Fruit fly (Drosophila melanogaster) whole organism, prepupa: ENCODE data around the gene Taf10b.

ENCODE experiments used
- CG10631 ChIP-seq: fragments of 200-800 bp; sonication (Bioruptor generic); optimal IDR thresholded peaks from 2 replicates; lab custom pipeline; 2016; ENCODE audit warnings: missing biosample characterization, missing genetic modification characterization
- CG11294 ChIP-seq: fragments of 200-800 bp; sonication (Bioruptor generic); IDR thresholded peaks from 2 replicates; pipeline ENCODE4 v1.3.6; 2022; ENCODE audit warnings: missing biosample characterization, missing genetic modification characterization
- CG11902 ChIP-seq: fragments of 200-800 bp; sonication (Bioruptor generic); optimal IDR thresholded peaks from 3 replicates; lab custom pipeline; 2016; ENCODE audit warnings: missing biosample characterization, missing genetic modification characterization
- CG16779 ChIP-seq: fragments of 200-800 bp; sonication (Bioruptor generic); optimal IDR thresholded peaks from 3 replicates; lab custom pipeline; 2017; ENCODE audit warnings: missing biosample characterization, mild to moderate bottlenecking, missing genetic modification characterization
- CG32006 ChIP-seq: fragments of 200-800 bp; sonication (Bioruptor generic); optimal IDR thresholded peaks from 3 replicates; lab custom pipeline; 2017; ENCODE audit warnings: missing biosample characterization, mild to moderate bottlenecking, missing genetic modification characterization
- CG34406 ChIP-seq: fragments of 200-800 bp; sonication (Bioruptor generic); optimal IDR thresholded peaks from 3 replicates; lab custom pipeline; 2016; ENCODE audit warnings: missing biosample characterization, missing genetic modification characterization
- CG6163 ChIP-seq: fragments of 200-800 bp; sonication (Bioruptor generic); IDR thresholded peaks from 3 replicates; pipeline ENCODE4 v1.3.6; 2022; ENCODE audit warnings: missing biosample characterization, missing genetic modification characterization
- CG6276 ChIP-seq: fragments of 200-800 bp; sonication (Bioruptor generic); optimal IDR thresholded peaks from 2 replicates; lab custom pipeline; 2017; ENCODE audit warnings: missing biosample characterization, mild to moderate bottlenecking, missing genetic modification characterization
- CG6808 ChIP-seq: fragments of 200-800 bp; sonication (Bioruptor generic); optimal IDR thresholded peaks from 3 replicates; lab custom pipeline; 2017; ENCODE audit warnings: missing biosample characterization, missing genetic modification characterization, mild to moderate bottlenecking, moderate library complexity, missing genetic modification reagents
- CG8119 ChIP-seq: fragments of 200-800 bp; sonication (Bioruptor generic); IDR thresholded peaks from 3 replicates; pipeline ENCODE4 v1.3.6; 2022; ENCODE audit warnings: missing biosample characterization, missing genetic modification characterization
- CG8632 ChIP-seq: fragments of 200-800 bp; sonication (Bioruptor generic); optimal IDR thresholded peaks from 3 replicates; lab custom pipeline; 2016; ENCODE audit warnings: missing biosample characterization, missing genetic modification characterization
- CG9139 ChIP-seq: fragments of 200-800 bp; sonication (Bioruptor generic); optimal IDR thresholded peaks from 3 replicates; lab custom pipeline; 2017; ENCODE audit warnings: missing biosample characterization, mild to moderate bottlenecking, missing genetic modification characterization
- Eip78C ChIP-seq: fragments of 200-800 bp; sonication (Bioruptor generic); peaks from one replicate; lab custom pipeline; 2016; ENCODE audit warnings: missing biosample characterization, missing genetic modification characterization
- Eip93F ChIP-seq: fragments of 200-800 bp; sonication (Bioruptor generic); optimal IDR thresholded peaks from 2 replicates; lab custom pipeline; 2016; ENCODE audit warnings: missing biosample characterization, mild to moderate bottlenecking, missing genetic modification characterization
- Ets21C ChIP-seq: fragments of 200-800 bp; sonication (Bioruptor generic); optimal IDR thresholded peaks from 3 replicates; lab custom pipeline; 2016; ENCODE audit warnings: missing biosample characterization, missing genetic modification characterization
- Ets96B ChIP-seq: fragments of 200-800 bp; optimal IDR thresholded peaks from 2 replicates; lab custom pipeline; 2019; ENCODE audit warnings: missing biosample characterization, mild to moderate bottlenecking, missing genetic modification characterization, moderate library complexity
- Gug ChIP-seq: fragments of 200-800 bp; sonication (Bioruptor generic); IDR thresholded peaks from 2 replicates; pipeline ENCODE4 v1.3.6; 2022; ENCODE audit warnings: missing biosample characterization, missing genetic modification characterization
- Hr38 ChIP-seq: sonication (Bioruptor generic); optimal IDR thresholded peaks from 2 replicates; lab custom pipeline; 2016; ENCODE audit warnings: missing biosample characterization, missing genetic modification characterization
- Hr4 ChIP-seq: fragments of 200-800 bp; sonication (Bioruptor generic); optimal IDR thresholded peaks from 3 replicates; lab custom pipeline; 2016; ENCODE audit warnings: missing biosample characterization, missing genetic modification characterization
- Met ChIP-seq: fragments of 200-800 bp; sonication (Bioruptor generic); optimal IDR thresholded peaks from 3 replicates; lab custom pipeline; 2016; ENCODE audit warnings: missing biosample characterization, missing genetic modification characterization
- Smox ChIP-seq: fragments of 200-800 bp; sonication (Bioruptor generic); optimal IDR thresholded peaks from 3 replicates; lab custom pipeline; 2016; ENCODE audit warnings: missing biosample characterization, missing genetic modification characterization
- achi ChIP-seq: fragments of 200-800 bp; sonication (Bioruptor generic); optimal IDR thresholded peaks from 3 replicates; lab custom pipeline; 2016; ENCODE audit warnings: missing biosample characterization, missing genetic modification characterization
- acj6 ChIP-seq: fragments of 200-800 bp; sonication (Bioruptor generic); optimal IDR thresholded peaks from 3 replicates; lab custom pipeline; 2016; ENCODE audit warnings: missing biosample characterization, missing genetic modification characterization
- dac ChIP-seq: fragments of 200-800 bp; sonication (Bioruptor generic); optimal IDR thresholded peaks from 2 replicates; lab custom pipeline; 2017; ENCODE audit warnings: missing biosample characterization, mild to moderate bottlenecking, missing genetic modification characterization
- dsx ChIP-seq: fragments of 200-800 bp; optimal IDR thresholded peaks from 3 replicates; lab custom pipeline; 2019; ENCODE audit warnings: missing biosample characterization, mild to moderate bottlenecking, missing genetic modification characterization, moderate library complexity; ENCODE audit not compliant: poor library complexity, severe bottlenecking
- eg ChIP-seq: fragments of 200-800 bp; sonication (Bioruptor generic); IDR thresholded peaks from 3 replicates; pipeline ENCODE4 v1.3.6; 2022; ENCODE audit warnings: missing biosample characterization, missing genetic modification characterization
- esn ChIP-seq: fragments of 200-800 bp; sonication (Bioruptor generic); optimal IDR thresholded peaks from 2 replicates; lab custom pipeline; 2016; ENCODE audit warnings: missing biosample characterization, mild to moderate bottlenecking, missing genetic modification characterization, moderate library complexity
- fd85E ChIP-seq: fragments of 200-800 bp; sonication (Bioruptor generic); optimal IDR thresholded peaks from 3 replicates; lab custom pipeline; 2016; ENCODE audit warnings: missing biosample characterization, missing genetic modification characterization
- fkh ChIP-seq: fragments of 200-800 bp; sonication (Bioruptor generic); optimal IDR thresholded peaks from 3 replicates; lab custom pipeline; 2017; ENCODE audit warnings: missing biosample characterization, mild to moderate bottlenecking, missing genetic modification characterization, moderate library complexity
- net ChIP-seq: fragments of 200-800 bp; sonication (Bioruptor generic); optimal IDR thresholded peaks from 3 replicates; lab custom pipeline; 2016; ENCODE audit warnings: missing biosample characterization, missing genetic modification characterization
- pdm3 ChIP-seq: fragments of 200-800 bp; sonication (Bioruptor generic); optimal IDR thresholded peaks from 3 replicates; lab custom pipeline; 2016; ENCODE audit warnings: missing biosample characterization, missing genetic modification characterization
- salr ChIP-seq, 2 experiments: fragments of 200-800 bp; sonication (Bioruptor generic); optimal IDR thresholded peaks; 3 replicates each; lab custom pipeline; 2016 to 2018; ENCODE audit warnings: missing biosample characterization in 2 of 2, missing genetic modification characterization in 2 of 2, mild to moderate bottlenecking in 1 of 2
- ss ChIP-seq, 2 experiments: fragments of 200-800 bp; sonication (Bioruptor generic); optimal IDR thresholded peaks; 2 replicates in 1 of 2; 3 replicates in 1 of 2; lab custom pipeline; 2017 to 2018; ENCODE audit warnings: mild to moderate bottlenecking in 2 of 2, missing biosample characterization in 2 of 2, missing genetic modification characterization in 2 of 2, moderate library complexity in 1 of 2
- svp ChIP-seq: fragments of 200-800 bp; sonication (Bioruptor generic); peaks from one replicate; lab custom pipeline; 2016; ENCODE audit warnings: missing biosample characterization, missing genetic modification characterization

Gene Taf10b

DNA sequence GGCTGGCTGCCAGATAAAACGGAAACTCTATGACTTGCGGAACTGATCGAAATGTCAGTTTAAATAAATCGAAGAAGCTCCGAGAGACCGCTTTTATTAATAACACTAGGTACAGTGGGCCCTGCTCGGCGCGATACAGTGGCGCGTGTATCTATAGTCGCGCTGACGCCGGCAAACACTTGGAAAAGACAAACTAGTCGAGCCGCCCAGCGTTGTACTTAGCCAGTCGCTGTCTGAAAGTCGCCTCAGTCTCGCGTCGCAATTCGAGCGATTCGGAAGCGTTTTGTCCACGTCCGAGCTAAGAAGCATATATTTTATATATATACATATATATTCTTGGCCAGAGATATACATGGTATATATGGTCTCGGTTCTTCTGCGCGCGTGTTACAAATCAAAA, 37.8 kb downstream of the Taf10b start (continued):
- peak; percentile 24 for TF ChIP-seq pdm3 (GFP tag; lab: Kevin White, UChicago)
- no peak for TF ChIP-seq acj6 (GFP tag; lab: Kevin White, UChicago)
- TF ChIP-seq CG11902 (GFP tag; lab: Kevin White, UChicago) = no peak
- peak; percentile 24 for TF ChIP-seq CG6808 (GFP tag; lab: Kevin White, UChicago)
- no peak for TF ChIP-seq Hr38
- TF ChIP-seq eg (GFP tag; lab: Robert Waterston, UW) = peak; percentile 57; the same call in 2 of the 3 replicates
- no peak for TF ChIP-seq CG10631 (GFP tag; lab: Kevin White, UChicago)
- no peak for TF ChIP-seq Smox
- no peak for TF ChIP-seq Ets21C (GFP tag; lab: Kevin White, UChicago)
- peak; percentile 44 for TF ChIP-seq Hr4 (GFP tag; lab: Kevin White, UChicago)
- peak; percentile 17 for TF ChIP-seq net
- no peak for TF ChIP-seq CG8632
- TF ChIP-seq dsx (GFP tag; lab: Kevin White, UChicago) = peak; percentile 3
- no peak for TF ChIP-seq esn (GFP tag; lab: Kevin White, UChicago)
- no peak for TF ChIP-seq salr (GFP tag; optimal IDR thresholded peaks at IDR 0.05; lab: Kevin White, UChicago)
- no peak for TF ChIP-seq CG9139 (GFP tag; lab: Kevin White, UChicago)
- peak; percentile 48; the same call in 1 of the 2 replicates for TF ChIP-seq CG11294 (GFP tag; lab: Robert Waterston, UW)
- TF ChIP-seq achi (GFP tag; lab: Kevin White, UChicago) = peak; percentile 35
- no peak for TF ChIP-seq Met (GFP tag; lab: Kevin White, UChicago)
- no peak for TF ChIP-seq Gug (GFP tag; lab: Robert Waterston, UW)
- TF ChIP-seq dac = no peak
- no peak for TF ChIP-seq fkh (GFP tag; lab: Kevin White, UChicago)
- no peak for TF ChIP-seq Ets96B (tag; lab: Kevin White, UChicago)
- TF ChIP-seq fd85E = no peak
- TF ChIP-seq CG34406 (GFP tag; lab: Kevin White, UChicago) = no peak

DNA sequence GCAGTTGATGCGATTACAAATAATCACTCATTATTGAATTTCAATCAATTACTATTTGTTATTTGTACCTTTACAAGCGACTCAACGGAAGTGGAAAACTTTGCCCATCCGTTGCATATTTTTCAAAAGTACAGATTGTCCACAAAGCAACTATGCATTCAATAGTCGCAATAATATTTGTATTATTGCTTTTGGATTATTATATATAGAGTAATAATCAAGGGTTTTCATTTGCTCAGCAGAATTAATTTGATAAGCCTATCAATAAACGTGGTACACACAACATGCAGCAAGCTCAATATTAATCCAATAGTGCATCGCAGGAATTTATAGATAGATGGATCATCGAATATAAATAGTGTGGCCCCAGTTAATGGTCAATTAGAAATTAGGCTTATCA, 39.1 kb downstream of the Taf10b start:
- TF ChIP-seq CG6276 (GFP tag; lab: Kevin White, UChicago) (no peak), net (no peak), Eip78C (GFP tag; lab: Kevin White, UChicago) (peak; percentile 6), CG11902 (GFP tag; lab: Kevin White, UChicago) (no peak), svp (peak; percentile 23), CG32006 (GFP tag; lab: Kevin White, UChicago) (peak; percentile 37), Hr4 (GFP tag; lab: Kevin White, UChicago) (peak; percentile 41)
- TF ChIP-seq, all 60 proteins: peak for 4

DNA sequence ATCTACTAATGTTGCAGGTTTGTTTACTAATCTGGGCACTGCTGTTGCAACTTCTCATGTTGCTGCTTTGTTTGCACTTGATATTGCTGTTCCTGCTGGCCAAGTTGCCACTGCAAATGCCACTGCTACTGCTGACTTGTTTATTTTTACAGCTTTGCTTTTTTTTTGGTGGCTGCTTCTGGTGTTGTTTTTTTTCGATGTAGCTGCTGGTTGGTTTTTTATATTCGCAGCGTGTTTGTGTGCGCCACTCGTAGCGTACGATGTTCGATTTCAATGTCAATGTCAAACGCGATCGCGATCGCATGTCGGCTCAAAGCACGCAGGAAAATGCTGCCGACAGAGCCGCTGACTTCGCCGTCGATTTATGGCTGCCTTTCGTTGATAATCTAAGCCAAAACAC, 39.8 kb downstream of the Taf10b start:
- TF ChIP-seq CG6163 = peak; percentile 64; the same call in 2 of the 3 replicates
- no peak for TF ChIP-seq CG6276 (GFP tag; lab: Kevin White, UChicago)
- TF ChIP-seq Eip93F (GFP tag; lab: Kevin White, UChicago) = no peak
- TF ChIP-seq Eip78C (GFP tag; lab: Kevin White, UChicago) = peak; percentile 21
- TF ChIP-seq net = no peak
- no peak for TF ChIP-seq CG16779
- no peak for TF ChIP-seq pdm3 (GFP tag; lab: Kevin White, UChicago)
- peak; percentile 46; the same call in 1 of the 3 replicates for TF ChIP-seq eg (GFP tag; lab: Robert Waterston, UW)
- TF ChIP-seq CG9139 (GFP tag; lab: Kevin White, UChicago) = peak; percentile 17
- peak; percentile 39; the same call in 1 of the 3 replicates for TF ChIP-seq CG8119 (GFP tag; lab: Robert Waterston, UW)
- TF ChIP-seq salr (GFP tag; optimal IDR thresholded peaks at IDR 0.05; lab: Kevin White, UChicago) = no peak
- peak; percentile 46 to 71 for TF ChIP-seq ss (GFP tag; optimal IDR thresholded peaks at IDR 0.05; lab: Kevin White, UChicago)
- TF ChIP-seq, all 60 proteins: peak for 6

DNA sequence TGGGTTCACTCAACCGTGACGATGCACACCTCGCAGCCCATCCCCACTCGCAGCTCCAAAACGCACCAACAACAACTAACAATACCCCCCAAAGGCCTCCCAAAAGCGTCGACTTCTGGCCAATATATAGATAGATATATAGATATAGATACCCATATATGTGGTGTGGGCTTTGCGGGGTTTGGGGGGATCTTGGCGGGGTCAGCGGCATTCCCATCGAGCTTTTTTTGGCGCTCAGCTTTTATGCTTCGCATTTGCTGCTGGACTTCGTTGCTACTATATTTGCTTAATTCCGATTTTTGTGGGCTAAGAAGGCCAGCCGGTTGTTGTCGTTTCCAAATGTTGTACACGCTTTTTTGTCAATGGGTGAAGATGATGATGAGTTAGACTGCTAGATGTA, 40.3 kb downstream of the Taf10b start:
- TF ChIP-seq Eip78C (GFP tag; lab: Kevin White, UChicago) = peak; percentile 14
- no peak for TF ChIP-seq Ets96B (tag; lab: Kevin White, UChicago)
- TF ChIP-seq, all 60 proteins: peak for 1
